Worm (Caenorhabditis elegans) whole organism, L1 larva: ENCODE data around the gene T13C5.2.

ENCODE experiments used
- C34B4.2 ChIP-seq: sonication (generic microtip); optimal IDR thresholded peaks from 2 replicates; lab custom pipeline; 2017; ENCODE audit warnings: mild to moderate bottlenecking, missing genetic modification characterization, missing compliant biosample characterization
- F16B12.6 ChIP-seq: fragments of 150-350 bp; optimal IDR thresholded peaks from 2 replicates; lab custom pipeline; 2014; ENCODE audit warnings: missing biosample characterization, missing genetic modification characterization
- Y116A8C.19 ChIP-seq: sonication (generic microtip); optimal IDR thresholded peaks from 2 replicates; lab custom pipeline; 2016; ENCODE audit warnings: missing compliant biosample characterization, missing genetic modification characterization, borderline replicate concordance
- aha-1 ChIP-seq: fragments of 150-350 bp; optimal IDR thresholded peaks from 2 replicates; lab custom pipeline; 2014; ENCODE audit warnings: missing biosample characterization, missing genetic modification characterization
- blmp-1 ChIP-seq: fragments of 150-350 bp; optimal IDR thresholded peaks from 2 replicates; lab custom pipeline; 2014; ENCODE audit warnings: missing biosample characterization, missing genetic modification characterization
- ceh-82 ChIP-seq, 3 experiments: fragments of 150-350 bp in 1 of 3; sonication (generic microtip) in 2 of 3; optimal IDR thresholded peaks; 2 replicates each; lab custom pipeline; 2014 to 2017; ENCODE audit warnings: missing biosample characterization in 3 of 3, missing genetic modification characterization in 3 of 3
- ceh-88 ChIP-seq: fragments of 200-800 bp; sonication (Bioruptor generic); IDR thresholded peaks from 2 replicates; pipeline ENCODE4 v1.3.6; 2022; ENCODE audit warnings: missing genetic modification characterization, missing compliant biosample characterization
- ceh-90 ChIP-seq: sonication (generic microtip); optimal IDR thresholded peaks from 2 replicates; lab custom pipeline; 2016; ENCODE audit warnings: missing genetic modification characterization, missing compliant biosample characterization
- dpl-1 ChIP-seq, 3 experiments: fragments of 150-350 bp in 2 of 3; sonication (generic microtip) in 1 of 3; optimal IDR thresholded peaks; 2 replicates each; lab custom pipeline; 2014 to 2017; ENCODE audit warnings: missing biosample characterization in 3 of 3, missing genetic modification characterization in 3 of 3, missing genetic modification reagents in 3 of 3
- dsc-1 ChIP-seq: sonication (generic microtip); optimal IDR thresholded peaks from 2 replicates; lab custom pipeline; 2016; ENCODE audit warnings: mild to moderate bottlenecking, missing genetic modification characterization, missing compliant biosample characterization
- efl-1 ChIP-seq, 4 experiments: fragments of 150-350 bp; optimal IDR thresholded peaks in 3 of 4; peaks in 1 of 4; 1 replicate in 1 of 4; 2 replicates in 3 of 4; lab custom pipeline; 2014; ENCODE audit warnings: missing biosample characterization in 2 of 4, missing genetic modification characterization in 2 of 4, missing genetic modification reagents in 2 of 4
- egl-27 ChIP-seq, 2 experiments: fragments of 150-350 bp in 1 of 2; sonication (generic microtip); optimal IDR thresholded peaks; 3 replicates each; lab custom pipeline; 2017 to 2018; ENCODE audit warnings: missing biosample characterization in 2 of 2, missing genetic modification characterization in 2 of 2, missing genetic modification reagents in 2 of 2
- elt-2 ChIP-seq: sonication (generic microtip); optimal IDR thresholded peaks from 2 replicates; lab custom pipeline; 2016; ENCODE audit warnings: missing genetic modification characterization, mild to moderate bottlenecking, inconsistent platforms, missing compliant biosample characterization, missing genetic modification reagents
- ets-5 ChIP-seq: fragments of 200-800 bp; sonication (Bioruptor generic); IDR thresholded peaks from 2 replicates; pipeline ENCODE4 v1.3.6; 2022; ENCODE audit warnings: missing genetic modification characterization, missing compliant biosample characterization
- fkh-8 ChIP-seq: sonication (generic microtip); optimal IDR thresholded peaks from 2 replicates; lab custom pipeline; 2016; ENCODE audit warnings: mild to moderate bottlenecking, missing genetic modification characterization, missing compliant biosample characterization
- fos-1 ChIP-seq: fragments of 150-350 bp; optimal IDR thresholded peaks from 2 replicates; lab custom pipeline; 2014; ENCODE audit warnings: missing biosample characterization, missing genetic modification characterization
- grh-1 ChIP-seq: fragments of 200-800 bp; sonication (Bioruptor generic); IDR thresholded peaks from 2 replicates; pipeline ENCODE4 v1.3.6; 2022; ENCODE audit warnings: missing genetic modification reagents, missing genetic modification characterization, missing compliant biosample characterization
- hlh-17 ChIP-seq: fragments of 200-800 bp; sonication (Bioruptor generic); optimal IDR thresholded peaks from 2 replicates; lab custom pipeline; 2018; ENCODE audit warnings: missing genetic modification characterization, mild to moderate bottlenecking, missing compliant biosample characterization, moderate library complexity, borderline replicate concordance
- hlh-4 ChIP-seq: sonication (generic microtip); optimal IDR thresholded peaks from 2 replicates; lab custom pipeline; 2016; ENCODE audit warnings: mild to moderate bottlenecking, missing genetic modification characterization, missing compliant biosample characterization
- isw-1 ChIP-seq: fragments of 200-800 bp; sonication (Bioruptor generic); IDR thresholded peaks from 2 replicates; pipeline ENCODE4 v1.3.6; 2022; ENCODE audit warnings: missing genetic modification characterization, missing compliant biosample characterization
- jun-1 ChIP-seq: fragments of 150-350 bp; optimal IDR thresholded peaks from 2 replicates; lab custom pipeline; 2014; ENCODE audit warnings: missing biosample characterization, missing genetic modification reagents, missing genetic modification characterization
- lin-39 ChIP-seq: fragments of 150-350 bp; optimal IDR thresholded peaks from 2 replicates; lab custom pipeline; 2014; ENCODE audit warnings: missing biosample characterization, missing genetic modification reagents, missing genetic modification characterization
- lir-3 ChIP-seq: sonication (generic microtip); optimal IDR thresholded peaks from 2 replicates; lab custom pipeline; 2016; ENCODE audit warnings: mild to moderate bottlenecking, missing genetic modification characterization, moderate library complexity, missing compliant biosample characterization; ENCODE audit not compliant: poor library complexity
- mab-9 ChIP-seq: fragments of 200-800 bp; sonication (Bioruptor generic); IDR thresholded peaks from 2 replicates; pipeline ENCODE4 v1.3.6; 2022; ENCODE audit warnings: missing genetic modification reagents, missing genetic modification characterization, missing compliant biosample characterization
- mef-2 ChIP-seq: fragments of 150-350 bp; optimal IDR thresholded peaks from 2 replicates; lab custom pipeline; 2014; ENCODE audit warnings: missing biosample characterization, missing genetic modification characterization
- nhr-12 ChIP-seq: sonication (generic microtip); optimal IDR thresholded peaks from 2 replicates; lab custom pipeline; 2017; ENCODE audit warnings: missing biosample characterization, missing genetic modification characterization
- nhr-19 ChIP-seq: fragments of 200-800 bp; sonication (Bioruptor generic); conservative IDR thresholded peaks from 2 replicates; pipeline ENCODE4 v1.3.6; 2022; ENCODE audit warnings: missing genetic modification characterization, missing compliant biosample characterization
- nhr-20 ChIP-seq: sonication (generic microtip); optimal IDR thresholded peaks from 2 replicates; lab custom pipeline; 2016; ENCODE audit warnings: mild to moderate bottlenecking, missing genetic modification characterization, missing compliant biosample characterization
- nhr-47 ChIP-seq: sonication (generic microtip); optimal IDR thresholded peaks from 2 replicates; lab custom pipeline; 2016; ENCODE audit warnings: mild to moderate bottlenecking, missing genetic modification characterization, moderate library complexity, missing compliant biosample characterization
- nhr-76 ChIP-seq: sonication (generic microtip); optimal IDR thresholded peaks from 2 replicates; lab custom pipeline; 2017; ENCODE audit warnings: missing biosample characterization, missing genetic modification characterization
- nhr-77 ChIP-seq: fragments of 150-350 bp; optimal IDR thresholded peaks from 2 replicates; lab custom pipeline; 2014; ENCODE audit warnings: missing biosample characterization, missing genetic modification characterization
- nhr-85 ChIP-seq: sonication (generic microtip); peaks from one replicate; lab custom pipeline; 2016; ENCODE audit warnings: missing genetic modification characterization, inconsistent platforms, missing compliant biosample characterization
- nhr-90 ChIP-seq: sonication (generic microtip); optimal IDR thresholded peaks from 2 replicates; lab custom pipeline; 2016; ENCODE audit warnings: mild to moderate bottlenecking, missing genetic modification characterization, missing compliant biosample characterization; ENCODE audit not compliant: poor library complexity
- pax-3 ChIP-seq: fragments of 200-800 bp; sonication (Bioruptor generic); optimal IDR thresholded peaks from 2 replicates; lab custom pipeline; 2018; ENCODE audit warnings: mild to moderate bottlenecking, missing genetic modification characterization, moderate library complexity, missing compliant biosample characterization
- pqm-1 ChIP-seq: sonication (generic microtip); optimal IDR thresholded peaks from 3 replicates; lab custom pipeline; 2017; ENCODE audit warnings: missing biosample characterization, missing genetic modification characterization
- sox-4 ChIP-seq: sonication (generic microtip); optimal IDR thresholded peaks from 2 replicates; lab custom pipeline; 2016; ENCODE audit warnings: missing genetic modification characterization, missing compliant biosample characterization
- sup-37 ChIP-seq: fragments of 200-800 bp; sonication (Bioruptor generic); optimal IDR thresholded peaks from 2 replicates; lab custom pipeline; 2018; ENCODE audit warnings: mild to moderate bottlenecking, missing genetic modification characterization, missing compliant biosample characterization
- swsn-7 ChIP-seq: sonication (generic microtip); optimal IDR thresholded peaks from 2 replicates; lab custom pipeline; 2016; ENCODE audit warnings: missing genetic modification characterization, missing compliant biosample characterization
- tbx-2 ChIP-seq: sonication (generic microtip); optimal IDR thresholded peaks from 2 replicates; lab custom pipeline; 2016; ENCODE audit warnings: missing genetic modification characterization, missing compliant biosample characterization
- tlp-1 ChIP-seq: fragments of 150-350 bp; optimal IDR thresholded peaks from 2 replicates; lab custom pipeline; 2014; ENCODE audit warnings: missing biosample characterization, missing genetic modification characterization
- unc-130 ChIP-seq: fragments of 150-350 bp; optimal IDR thresholded peaks from 2 replicates; lab custom pipeline; 2017; ENCODE audit warnings: missing biosample characterization, missing genetic modification characterization, inconsistent platforms
- unc-30 ChIP-seq: sonication (generic microtip); optimal IDR thresholded peaks from 2 replicates; lab custom pipeline; 2017; ENCODE audit warnings: missing biosample characterization, missing genetic modification characterization
- unc-62 ChIP-seq: fragments of 150-350 bp; optimal IDR thresholded peaks from 2 replicates; lab custom pipeline; 2014; ENCODE audit warnings: missing biosample characterization, missing genetic modification reagents, missing genetic modification characterization
- unc-86 ChIP-seq: sonication (generic microtip); optimal IDR thresholded peaks from 2 replicates; lab custom pipeline; 2016; ENCODE audit warnings: missing genetic modification characterization, missing compliant biosample characterization
- unc-98 ChIP-seq: fragments of 200-800 bp; sonication (Bioruptor generic); IDR thresholded peaks from 2 replicates; pipeline ENCODE4 v1.3.6; 2022; ENCODE audit warnings: missing genetic modification characterization, missing compliant biosample characterization
- vab-15 ChIP-seq: sonication (generic microtip); optimal IDR thresholded peaks from 2 replicates; lab custom pipeline; 2017; ENCODE audit warnings: missing genotype, mild to moderate bottlenecking, missing genetic modification characterization, missing compliant biosample characterization
- zip-4 ChIP-seq: fragments of 200-800 bp; sonication (Bioruptor generic); optimal IDR thresholded peaks from 2 replicates; lab custom pipeline; 2018; ENCODE audit warnings: mild to moderate bottlenecking, missing genetic modification characterization, moderate library complexity, missing compliant biosample characterization

The T13C5.2 gene

ce11 chrX:6202809-6203208 is 18.0 kb downstream of the T13C5.2 start (continued):
- no peak for TF ChIP-seq unc-98 (GFP tag; lab: Robert Waterston, UW)

- TF ChIP-seq mab-9 (GFP tag; lab: Robert Waterston, UW) = no peak
- TF ChIP-seq nhr-20 (tag; lab: Kevin White, UChicago) = no peak
- no peak for TF ChIP-seq nhr-12 (tag; lab: Kevin White, UChicago)
- no peak for TF ChIP-seq egl-27 (tag; optimal IDR thresholded peaks at IDR 0.05; lab: Kevin White, UChicago)
- TF ChIP-seq unc-86 (tag; lab: Kevin White, UChicago) = no peak
- no peak for TF ChIP-seq aha-1
- TF ChIP-seq Y116A8C.19 (tag; lab: Kevin White, UChicago) = no peak
- no peak for TF ChIP-seq dpl-1 (GFP tag; optimal IDR thresholded peaks at IDR 0.05; lab: Kevin White, UChicago)
- no peak for TF ChIP-seq nhr-90 (tag; lab: Kevin White, UChicago)
- no peak for TF ChIP-seq swsn-7 (tag; lab: Kevin White, UChicago)
- TF ChIP-seq ceh-82 (tag; optimal IDR thresholded peaks at IDR 0.05; lab: Kevin White, UChicago) = no peak
- no peak for TF ChIP-seq hlh-4 (tag; lab: Kevin White, UChicago)
- no peak for TF ChIP-seq hlh-17
- TF ChIP-seq nhr-77 (tag; lab: Kevin White, UChicago) = no peak
- TF ChIP-seq tbx-2 (tag; lab: Kevin White, UChicago) = no peak
These were observed 18.5 kb downstream of the T13C5.2 start for ce11 chrX:6203315-6203714.

- TF ChIP-seq Y116A8C.19 (tag; lab: Kevin White, UChicago) = no peak
- no peak for TF ChIP-seq ceh-88
- TF ChIP-seq mef-2 (tag; lab: Kevin White, UChicago) = no peak
- no peak for TF ChIP-seq ceh-90 (tag; lab: Kevin White, UChicago)
- no peak for TF ChIP-seq nhr-76 (tag; lab: Kevin White, UChicago)
- TF ChIP-seq isw-1 (GFP tag; lab: Robert Waterston, UW) = no peak
- no peak for TF ChIP-seq fos-1 (tag; lab: Kevin White, UChicago)
- TF ChIP-seq fkh-8 (tag; lab: Kevin White, UChicago) = no peak
- TF ChIP-seq grh-1 (GFP tag; lab: Robert Waterston, UW) = peak; percentile 40
- TF ChIP-seq jun-1 (tag; lab: Kevin White, UChicago) = no peak
- TF ChIP-seq sox-4 (tag; lab: Kevin White, UChicago) = no peak
- no peak for TF ChIP-seq lin-39
- TF ChIP-seq egl-27 (tag; optimal IDR thresholded peaks at IDR 0.05; lab: Kevin White, UChicago) = no peak
- TF ChIP-seq C34B4.2 (tag; lab: Kevin White, UChicago) = no peak
- TF ChIP-seq nhr-85 = peak; percentile 82
- no peak for TF ChIP-seq vab-15 (tag; lab: Kevin White, UChicago)
- TF ChIP-seq ets-5 (GFP tag; lab: Robert Waterston, UW) = no peak
- TF ChIP-seq F16B12.6 = no peak
- peak; percentile 83 for TF ChIP-seq blmp-1 (tag; lab: Kevin White, UChicago)
- peak; percentile 56 for TF ChIP-seq nhr-47
- TF ChIP-seq aha-1 = no peak
- no peak for TF ChIP-seq unc-62
- no peak for TF ChIP-seq ceh-82 (tag; optimal IDR thresholded peaks at IDR 0.05; lab: Kevin White, UChicago)
- no peak for TF ChIP-seq unc-30
- TF ChIP-seq tlp-1 = no peak
- TF ChIP-seq unc-130 = peak; percentile 50
- TF ChIP-seq swsn-7 (tag; lab: Kevin White, UChicago) = no peak
- peak; percentile 88 for TF ChIP-seq nhr-20 (tag; lab: Kevin White, UChicago)
- TF ChIP-seq hlh-17 = no peak
- no peak for TF ChIP-seq unc-86 (tag; lab: Kevin White, UChicago)
- TF ChIP-seq zip-4 (GFP tag; lab: Kevin White, UChicago) = no peak
- no peak for TF ChIP-seq lir-3 (tag; lab: Kevin White, UChicago)
- TF ChIP-seq nhr-19 (GFP tag; lab: Robert Waterston, UW) = peak; percentile 97
- no peak for TF ChIP-seq sup-37 (GFP tag; lab: Kevin White, UChicago)
- TF ChIP-seq pax-3 = no peak
- TF ChIP-seq pqm-1 = no peak
- no peak for TF ChIP-seq elt-2 (tag; lab: Kevin White, UChicago)
- no peak for TF ChIP-seq efl-1 (optimal IDR thresholded peaks at IDR 0.05; lab: Kevin White, UChicago)
- TF ChIP-seq efl-1 (GFP tag; optimal IDR thresholded peaks at IDR 0.05 in 1 of 2; lab: Kevin White, UChicago) = peak in 1 of 2 experiments; percentile 84
- no peak for TF ChIP-seq nhr-12 (tag; lab: Kevin White, UChicago)
- TF ChIP-seq dsc-1 (tag; lab: Kevin White, UChicago) = no peak
These were observed 20.0 kb downstream of the T13C5.2 start, which contains the start of gene bca-1 for ce11 chrX:6204696-6205232. Gene bca-1 (minus strand): TSS chrX:6204746.
